Fruit fly (Drosophila melanogaster): ENCODE results near the gene Nup133.
A peak's percentile ranks its signal among the peaks of the same experiment; 100 is the strongest.

Gene Nup133

dm6 chr3R:22724149-22724973, 34.0 kb downstream of the Nup133 start, which contains the start of gene Irp-1A (continued):
- TF ChIP-seq CG8944 (GFP tag; optimal IDR thresholded peaks at IDR 0.05) (no peak), Sry-δ (GFP tag; optimal IDR thresholded peaks at IDR 0.05) (peak; percentile 91), CG16779 (GFP tag; IDR thresholded peaks at IDR 0.05) (no peak), Med (GFP tag) (peak; percentile 82), CG31441 (GFP tag; IDR thresholded peaks at IDR 0.05) (peak; percentile 87), Dp (GFP tag; optimal IDR thresholded peaks at IDR 0.05) (peak; percentile 37), Ets65A (GFP tag) (no peak), hth (optimal IDR thresholded peaks at IDR 0.05) (no peak), CG10274 (GFP tag; optimal IDR thresholded peaks at IDR 0.05) (no peak), CG2875 (GFP tag; optimal IDR thresholded peaks at IDR 0.05) (peak; percentile 44), Mrtf (GFP tag; IDR thresholded peaks at IDR 0.05) (peak; percentile 35; the same call in 1 of the 3 replicates), row (GFP tag; IDR thresholded peaks at IDR 0.05) (peak; percentile 86), mam (GFP tag; optimal IDR thresholded peaks at IDR 0.05) (peak; percentile 58), aop (GFP tag; IDR thresholded peaks at IDR 0.05) (no peak), CG13296 (GFP tag; optimal IDR thresholded peaks at IDR 0.05) (peak; percentile 85)

DNA sequence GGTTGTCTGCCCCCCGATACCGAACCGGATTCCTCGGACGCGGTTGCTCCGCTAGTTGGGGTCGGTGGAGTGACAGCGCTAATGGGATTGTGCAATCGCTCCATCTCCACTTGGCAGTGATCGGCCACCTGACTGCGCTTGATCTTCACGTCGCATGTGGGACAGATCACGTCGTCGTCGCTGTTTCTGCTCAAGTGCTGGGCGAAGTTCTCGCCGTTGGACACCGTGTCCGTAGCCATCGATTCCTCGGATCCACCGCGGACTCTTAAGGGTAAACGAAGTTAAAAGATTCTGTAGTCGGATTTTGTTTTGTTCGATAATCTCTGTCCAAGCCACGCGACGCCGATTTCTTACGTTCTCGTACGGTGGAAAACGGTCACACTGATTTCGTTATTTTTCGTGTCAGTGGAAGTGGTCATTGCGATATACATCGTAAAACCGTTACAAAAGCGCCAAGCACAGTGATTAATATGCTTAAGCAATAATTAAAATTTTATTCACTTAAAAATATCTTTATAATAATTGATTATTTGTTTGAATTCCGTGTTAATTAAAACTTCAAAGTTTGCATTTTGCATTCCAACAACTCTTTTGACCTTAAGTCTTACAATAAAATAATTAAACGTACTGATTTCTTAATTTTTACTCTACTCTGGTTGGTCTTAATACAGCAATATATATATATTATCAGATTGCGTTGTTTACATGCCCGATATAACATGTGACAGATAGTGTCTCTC, 35.8 kb downstream of the Nup133 start, which contains the start of gene RNF220:
Gene RNF220 (minus strand): TSS at position 384 of the 740 bp plus-strand sequence.
- TF ChIP-seq MESR4 (GFP tag; optimal IDR thresholded peaks at IDR 0.05), result peak; percentile 76
- TF ChIP-seq CG33213 (GFP tag; optimal IDR thresholded peaks at IDR 0.05), result no peak
- TF ChIP-seq Gsc (GFP tag; IDR thresholded peaks at IDR 0.05), result no peak
- TF ChIP-seq hbn (GFP tag; IDR thresholded peaks at IDR 0.05; ENCODE audit: partially characterized antibody), result peak; percentile 60
- no peak for TF ChIP-seq ERR (GFP tag; optimal IDR thresholded peaks at IDR 0.05)
- no peak for TF ChIP-seq CG10147 (GFP tag; optimal IDR thresholded peaks at IDR 0.05)
- TF ChIP-seq trem (tag; optimal IDR thresholded peaks at IDR 0.05), result peak; percentile 8
- TF ChIP-seq CG7786 (GFP tag; optimal IDR thresholded peaks at IDR 0.05), result no peak
- peak; percentile 78 for TF ChIP-seq bbx (GFP tag; IDR thresholded peaks at IDR 0.05; ENCODE audit: partially characterized antibody)
- no peak for TF ChIP-seq ttk (GFP tag; IDR thresholded peaks at IDR 0.05)
- TF ChIP-seq CG13424 (tag; optimal IDR thresholded peaks at IDR 0.05), result no peak
- TF ChIP-seq vvl (GFP tag; IDR thresholded peaks at IDR 0.05), result no peak
- no peak for TF ChIP-seq ac (GFP tag; optimal IDR thresholded peaks at IDR 0.05)
- TF ChIP-seq Atf-2 (GFP tag; optimal IDR thresholded peaks at IDR 0.05), result no peak
- TF ChIP-seq grau (tag; optimal IDR thresholded peaks at IDR 0.05), result peak; percentile 33
- TF ChIP-seq CG14965 (GFP tag; optimal IDR thresholded peaks at IDR 0.05; ENCODE audit: borderline replicate concordance), result no peak
- peak; percentile 33 for TF ChIP-seq CG12659 (GFP tag; optimal IDR thresholded peaks at IDR 0.05)
- no peak for TF ChIP-seq bsh (GFP tag; optimal IDR thresholded peaks at IDR 0.05)
- TF ChIP-seq dpn (GFP tag; optimal IDR thresholded peaks at IDR 0.05), result no peak
- TF ChIP-seq CG10979 (tag; optimal IDR thresholded peaks at IDR 0.05), result no peak
- TF ChIP-seq D19B (GFP tag; optimal IDR thresholded peaks at IDR 0.05), result no peak
- TF ChIP-seq ind (GFP tag; optimal IDR thresholded peaks at IDR 0.05), result no peak
- no peak for TF ChIP-seq BEAF-32 (GFP tag; optimal IDR thresholded peaks at IDR 0.05)
- TF ChIP-seq CG1603 (tag; optimal IDR thresholded peaks at IDR 0.05), result peak; percentile 41
- no peak for TF ChIP-seq CG3163 (GFP tag; optimal IDR thresholded peaks at IDR 0.05)
- peak; percentile 2 for TF ChIP-seq Lhr (GFP tag; optimal IDR thresholded peaks at IDR 0.05)
- TF ChIP-seq Adf1 (GFP tag; IDR thresholded peaks at IDR 0.05), result no peak
- TF ChIP-seq CG7357 (GFP tag; IDR thresholded peaks at IDR 0.05), result no peak
- no peak for TF ChIP-seq CG31224 (GFP tag; IDR thresholded peaks at IDR 0.05)
- TF ChIP-seq CG18011 (GFP tag; optimal IDR thresholded peaks at IDR 0.05), result no peak
- no peak for TF ChIP-seq h (optimal IDR thresholded peaks at IDR 0.05)
- no peak for TF ChIP-seq so (GFP tag; IDR thresholded peaks at IDR 0.05)
- 0 out of 2 replicates have a peak, but pooled peaks have one; percentile 34 for TF ChIP-seq chm (GFP tag; IDR thresholded peaks at IDR 0.05)
